Worm (Caenorhabditis elegans) whole organism, early embryonic: ENCODE results near the gene C25A11.2.
A peak's percentile ranks its signal among the peaks of the same experiment; 100 is the strongest.

Source experiments
- B0310.2 ChIP-seq: sonication (generic microtip); optimal IDR thresholded peaks from 2 replicates; lab custom pipeline; 2016; ENCODE audit warnings: mild to moderate bottlenecking, missing genetic modification characterization, missing compliant biosample characterization
- F13C5.2 ChIP-seq: sonication (generic microtip); optimal IDR thresholded peaks from 2 replicates; lab custom pipeline; 2017; ENCODE audit warnings: mild to moderate bottlenecking, missing genetic modification characterization, inconsistent platforms, missing compliant biosample characterization
- aly-1 ChIP-seq: sonication (generic microtip); optimal IDR thresholded peaks from 2 replicates; lab custom pipeline; 2016; ENCODE audit warnings: missing genetic modification characterization, missing compliant biosample characterization
- ama-1 ChIP-seq: fragments of 150-350 bp; optimal IDR thresholded peaks from 2 replicates; lab custom pipeline; 2014
- ceh-13 ChIP-seq: fragments of 200-800 bp; sonication (Bioruptor generic); optimal IDR thresholded peaks from 2 replicates; lab custom pipeline; 2018; ENCODE audit warnings: mild to moderate bottlenecking, missing genetic modification characterization, missing compliant biosample characterization
- ceh-36 ChIP-seq: sonication (generic microtip); optimal IDR thresholded peaks from 2 replicates; lab custom pipeline; 2016; ENCODE audit warnings: missing genetic modification characterization, inconsistent platforms, missing compliant biosample characterization
- ets-7 ChIP-seq: sonication (generic microtip); optimal IDR thresholded peaks from 2 replicates; lab custom pipeline; 2016; ENCODE audit warnings: missing genotype, missing genetic modification characterization, missing compliant biosample characterization
- flt-1 ChIP-seq: fragments of 200-800 bp; sonication (Bioruptor generic); IDR thresholded peaks from 2 replicates; pipeline ENCODE4 v1.3.6; 2022; ENCODE audit warnings: missing genetic modification characterization, missing compliant biosample characterization
- hmbx-1 ChIP-seq: sonication (generic microtip); optimal IDR thresholded peaks from 2 replicates; lab custom pipeline; 2016; ENCODE audit warnings: mild to moderate bottlenecking, missing genetic modification characterization, missing compliant biosample characterization
- hmg-4 ChIP-seq: fragments of 200-800 bp; sonication (Bioruptor generic); optimal IDR thresholded peaks from 2 replicates; lab custom pipeline; 2018; ENCODE audit warnings: mild to moderate bottlenecking, missing genetic modification characterization, missing compliant biosample characterization
- hnd-1 ChIP-seq: sonication (generic microtip); optimal IDR thresholded peaks from 2 replicates; lab custom pipeline; 2016; ENCODE audit warnings: missing genetic modification characterization, missing compliant biosample characterization
- pes-1 ChIP-seq: fragments of 200-800 bp; sonication (Bioruptor generic); IDR thresholded peaks from 2 replicates; pipeline ENCODE4 v1.3.6; 2022; ENCODE audit warnings: missing genetic modification reagents, missing genetic modification characterization, missing compliant biosample characterization
- scrt-1 ChIP-seq: fragments of 200-800 bp; sonication (Bioruptor generic); IDR thresholded peaks from 2 replicates; pipeline ENCODE4 v1.3.6; 2022; ENCODE audit warnings: missing genetic modification characterization, missing compliant biosample characterization
- sea-1 ChIP-seq: fragments of 200-800 bp; sonication (Bioruptor generic); conservative IDR thresholded peaks from 2 replicates; pipeline ENCODE4 v1.3.6; 2022; ENCODE audit warnings: missing genetic modification characterization, missing compliant biosample characterization
- tbx-11 ChIP-seq: fragments of 200-800 bp; sonication (Bioruptor generic); IDR thresholded peaks from 2 replicates; pipeline ENCODE4 v1.3.6; 2022; ENCODE audit warnings: missing genetic modification characterization, missing compliant biosample characterization
- tbx-37 ChIP-seq: fragments of 200-800 bp; sonication (Bioruptor generic); conservative IDR thresholded peaks from 2 replicates; pipeline ENCODE4 v1.3.6; 2022; ENCODE audit warnings: missing genetic modification reagents, missing genetic modification characterization, missing compliant biosample characterization
- tra-4 ChIP-seq: sonication (generic microtip); optimal IDR thresholded peaks from 2 replicates; lab custom pipeline; 2017; ENCODE audit warnings: missing genetic modification characterization, missing compliant biosample characterization

Gene C25A11.2

ce11 chrX:9113829-9114228 is at the start of gene C25A11.2:
Gene C25A11.2 (plus strand): TSS chrX:9114066.
- TF ChIP-seq tra-4 (tag; lab: Kevin White, UChicago) (no peak), hmbx-1 (no peak), ceh-13 (no peak), scrt-1 (GFP tag; lab: Robert Waterston, UW) (no peak), F13C5.2 (tag; lab: Kevin White, UChicago) (peak; percentile 46), tbx-37 (GFP tag; lab: Robert Waterston, UW) (0 out of 2 replicates have a peak, but pooled peaks have one; percentile 32), ama-1 (lab: Kevin White, UChicago) (no peak), sea-1 (no peak), tbx-11 (GFP tag; lab: Robert Waterston, UW) (no peak), pes-1 (GFP tag; lab: Robert Waterston, UW) (no peak), ceh-36 (tag; lab: Kevin White, UChicago) (no peak), flt-1 (GFP tag; lab: Robert Waterston, UW) (no peak), hmg-4 (GFP tag; lab: Kevin White, UChicago) (peak; percentile 44), hnd-1 (tag; lab: Kevin White, UChicago) (no peak), aly-1 (tag; lab: Kevin White, UChicago) (no peak), B0310.2 (tag; lab: Kevin White, UChicago) (no peak), ets-7 (tag; lab: Kevin White, UChicago) (no peak)

ce11 chrX:9067230-9067822 is 46.5 kb upstream of the C25A11.2 start:
- TF ChIP-seq scrt-1 (GFP tag; lab: Robert Waterston, UW) (no peak), sea-1 (no peak), ets-7 (tag; lab: Kevin White, UChicago) (no peak), aly-1 (tag; lab: Kevin White, UChicago) (no peak), tra-4 (tag; lab: Kevin White, UChicago) (no peak), tbx-11 (GFP tag; lab: Robert Waterston, UW) (no peak), hnd-1 (tag; lab: Kevin White, UChicago) (no peak), ama-1 (lab: Kevin White, UChicago) (no peak), ceh-36 (tag; lab: Kevin White, UChicago) (no peak), ceh-13 (no peak), F13C5.2 (tag; lab: Kevin White, UChicago) (no peak), flt-1 (GFP tag; lab: Robert Waterston, UW) (no peak), hmg-4 (GFP tag; lab: Kevin White, UChicago) (no peak)

ce11 chrX:9068075-9068474 is 45.8 kb upstream of the C25A11.2 start:
- peak; percentile 63 for TF ChIP-seq hmg-4 (GFP tag; lab: Kevin White, UChicago)
- peak; percentile 18 for TF ChIP-seq aly-1 (tag; lab: Kevin White, UChicago)
- TF ChIP-seq hmbx-1: no peak
- no peak for TF ChIP-seq tbx-37 (GFP tag; lab: Robert Waterston, UW)
- no peak for TF ChIP-seq ceh-36 (tag; lab: Kevin White, UChicago)
- no peak for TF ChIP-seq F13C5.2 (tag; lab: Kevin White, UChicago)
- no peak for TF ChIP-seq ets-7 (tag; lab: Kevin White, UChicago)
- no peak for TF ChIP-seq sea-1

ce11 chrX:9069070-9069469 is 44.8 kb upstream of the C25A11.2 start:
- TF ChIP-seq flt-1 (GFP tag; lab: Robert Waterston, UW) (no peak), tbx-37 (GFP tag; lab: Robert Waterston, UW) (no peak), pes-1 (GFP tag; lab: Robert Waterston, UW) (no peak), sea-1 (no peak), tbx-11 (GFP tag; lab: Robert Waterston, UW) (no peak), hmg-4 (GFP tag; lab: Kevin White, UChicago) (no peak), aly-1 (tag; lab: Kevin White, UChicago) (no peak)

- TF ChIP-seq ceh-36 (tag; lab: Kevin White, UChicago) (no peak), tra-4 (tag; lab: Kevin White, UChicago) (no peak), hmg-4 (GFP tag; lab: Kevin White, UChicago) (no peak), pes-1 (GFP tag; lab: Robert Waterston, UW) (no peak), ets-7 (tag; lab: Kevin White, UChicago) (no peak), flt-1 (GFP tag; lab: Robert Waterston, UW) (no peak), scrt-1 (GFP tag; lab: Robert Waterston, UW) (no peak), B0310.2 (tag; lab: Kevin White, UChicago) (no peak), hnd-1 (tag; lab: Kevin White, UChicago) (no peak), ceh-13 (no peak)
These were observed 39.4 kb upstream of the C25A11.2 start for ce11 chrX:9074497-9074896.

- TF ChIP-seq tra-4 (tag; lab: Kevin White, UChicago) (no peak), hnd-1 (tag; lab: Kevin White, UChicago) (no peak), pes-1 (GFP tag; lab: Robert Waterston, UW) (no peak), F13C5.2 (tag; lab: Kevin White, UChicago) (no peak), ceh-36 (tag; lab: Kevin White, UChicago) (no peak), flt-1 (GFP tag; lab: Robert Waterston, UW) (no peak), tbx-11 (GFP tag; lab: Robert Waterston, UW) (no peak), tbx-37 (GFP tag; lab: Robert Waterston, UW) (no peak), aly-1 (tag; lab: Kevin White, UChicago) (no peak), ceh-13 (no peak), hmbx-1 (no peak), ets-7 (tag; lab: Kevin White, UChicago) (no peak)
These were observed 37.0 kb upstream of the C25A11.2 start, which contains the start of gene F47E1.1 for ce11 chrX:9076886-9077285. Gene F47E1.1 (plus strand): TSS chrX:9077186.

ce11 chrX:9078149-9078548 is 35.7 kb upstream of the C25A11.2 start:
- TF ChIP-seq F13C5.2 (tag; lab: Kevin White, UChicago) (peak; percentile 65), ama-1 (lab: Kevin White, UChicago) (no peak), hnd-1 (tag; lab: Kevin White, UChicago) (peak; percentile 3), ceh-13 (no peak), ets-7 (tag; lab: Kevin White, UChicago) (no peak), ceh-36 (tag; lab: Kevin White, UChicago) (peak; percentile 35), pes-1 (GFP tag; lab: Robert Waterston, UW) (peak; percentile 87), tra-4 (tag; lab: Kevin White, UChicago) (peak; percentile 58), tbx-37 (GFP tag; lab: Robert Waterston, UW) (peak; percentile 78), hmg-4 (GFP tag; lab: Kevin White, UChicago) (peak; percentile 60), scrt-1 (GFP tag; lab: Robert Waterston, UW) (peak; percentile 89), sea-1 (peak; percentile 78), aly-1 (tag; lab: Kevin White, UChicago) (no peak), B0310.2 (tag; lab: Kevin White, UChicago) (no peak), tbx-11 (GFP tag; lab: Robert Waterston, UW) (peak; percentile 79), flt-1 (GFP tag; lab: Robert Waterston, UW) (peak; percentile 90)
